Worm (Caenorhabditis elegans) whole organism, L3 larva: ENCODE results near the gene srz-13.

Source experiments
- R02D3.7 ChIP-seq: fragments of 150-350 bp; optimal IDR thresholded peaks from 2 replicates; lab custom pipeline; 2014; ENCODE audit warnings: missing biosample characterization, missing genetic modification characterization
- ZK546.5 ChIP-seq: sonication (generic microtip); optimal IDR thresholded peaks from 2 replicates; lab custom pipeline; 2017; ENCODE audit warnings: missing biosample characterization, missing genetic modification characterization
- ama-1 ChIP-seq: fragments of 150-350 bp; optimal IDR thresholded peaks from 2 replicates; lab custom pipeline; 2018
- ceh-16 ChIP-seq: sonication (generic microtip); optimal IDR thresholded peaks from 2 replicates; lab custom pipeline; 2017; ENCODE audit warnings: missing biosample characterization, missing genetic modification characterization
- ceh-28 ChIP-seq: fragments of 150-350 bp; optimal IDR thresholded peaks from 2 replicates; lab custom pipeline; 2014; ENCODE audit warnings: missing biosample characterization, missing genetic modification reagents, missing genetic modification characterization
- ceh-82 ChIP-seq: fragments of 150-350 bp; optimal IDR thresholded peaks from 2 replicates; lab custom pipeline; 2014; ENCODE audit warnings: missing biosample characterization, missing genetic modification characterization
- ceh-9 ChIP-seq: sonication (generic microtip); optimal IDR thresholded peaks from 2 replicates; lab custom pipeline; 2018; ENCODE audit warnings: missing biosample characterization, missing genetic modification characterization
- daf-12 ChIP-seq: fragments of 150-350 bp; optimal IDR thresholded peaks from 2 replicates; lab custom pipeline; 2014; ENCODE audit warnings: missing biosample characterization, missing genetic modification reagents, missing genetic modification characterization
- egl-5 ChIP-seq: fragments of 150-350 bp; optimal IDR thresholded peaks from 2 replicates; lab custom pipeline; 2017; ENCODE audit warnings: missing biosample characterization, missing genetic modification reagents, missing genetic modification characterization, inconsistent platforms
- elt-1 ChIP-seq: fragments of 150-350 bp; optimal IDR thresholded peaks from 2 replicates; lab custom pipeline; 2014; ENCODE audit warnings: missing biosample characterization, missing genetic modification characterization
- elt-2 ChIP-seq: sonication (generic microtip); optimal IDR thresholded peaks from 2 replicates; lab custom pipeline; 2016; ENCODE audit warnings: missing genetic modification reagents, mild to moderate bottlenecking, missing genetic modification characterization, missing compliant biosample characterization
- elt-3 ChIP-seq, 3 experiments: fragments of 150-350 bp in 1 of 3; sonication (generic microtip) in 2 of 3; optimal IDR thresholded peaks; 2 replicates in 2 of 3; 4 replicates in 1 of 3; lab custom pipeline; 2014 to 2017; ENCODE audit warnings: missing biosample characterization in 3 of 3, missing genetic modification characterization in 3 of 3
- eor-1 ChIP-seq, 2 experiments: fragments of 150-350 bp; optimal IDR thresholded peaks; 2 replicates each; lab custom pipeline; 2014 to 2018; ENCODE audit warnings: missing biosample characterization in 2 of 2, missing genetic modification characterization in 2 of 2
- fkh-10 ChIP-seq: sonication (generic microtip); optimal IDR thresholded peaks from 2 replicates; lab custom pipeline; 2017; ENCODE audit warnings: missing biosample characterization, missing genetic modification reagents, missing genetic modification characterization
- fkh-2 ChIP-seq: fragments of 150-350 bp; optimal IDR thresholded peaks from 2 replicates; lab custom pipeline; 2014; ENCODE audit warnings: missing biosample characterization, missing genetic modification reagents, missing genetic modification characterization
- fos-1 ChIP-seq: fragments of 150-350 bp; optimal IDR thresholded peaks from 2 replicates; lab custom pipeline; 2014; ENCODE audit warnings: missing biosample characterization, missing genetic modification characterization
- hmg-11 ChIP-seq: sonication (generic microtip); optimal IDR thresholded peaks from 2 replicates; lab custom pipeline; 2016; ENCODE audit warnings: missing genetic modification characterization, missing compliant biosample characterization
- jun-1 ChIP-seq: fragments of 150-350 bp; optimal IDR thresholded peaks from 2 replicates; lab custom pipeline; 2014; ENCODE audit warnings: missing biosample characterization, missing genetic modification reagents, missing genetic modification characterization
- lin-15B ChIP-seq: fragments of 150-350 bp; optimal IDR thresholded peaks from 2 replicates; lab custom pipeline; 2014; ENCODE audit warnings: missing biosample characterization, missing genetic modification characterization
- lin-39 ChIP-seq: fragments of 150-350 bp; optimal IDR thresholded peaks from 2 replicates; lab custom pipeline; 2018; ENCODE audit warnings: missing biosample characterization, missing genetic modification reagents, missing genetic modification characterization
- lsy-12 ChIP-seq: sonication (generic microtip); optimal IDR thresholded peaks from 2 replicates; lab custom pipeline; 2016; ENCODE audit warnings: mild to moderate bottlenecking, missing genetic modification characterization, missing compliant biosample characterization
- mdl-1 ChIP-seq: fragments of 150-350 bp; optimal IDR thresholded peaks from 2 replicates; lab custom pipeline; 2014; ENCODE audit warnings: missing biosample characterization, missing genetic modification characterization
- mml-1 ChIP-seq: fragments of 150-350 bp; sonication (generic microtip); optimal IDR thresholded peaks from 3 replicates; lab custom pipeline; 2014; ENCODE audit warnings: missing biosample characterization, missing genetic modification characterization
- nfya-1 ChIP-seq: sonication (generic microtip); optimal IDR thresholded peaks from 2 replicates; lab custom pipeline; 2017; ENCODE audit warnings: missing genetic modification characterization, mild to moderate bottlenecking, missing compliant biosample characterization, antibody characterized with exemption, moderate library complexity; ENCODE audit not compliant: insufficient read depth
- nhr-11 ChIP-seq: fragments of 150-350 bp; optimal IDR thresholded peaks from 2 replicates; lab custom pipeline; 2014; ENCODE audit warnings: missing biosample characterization, missing genetic modification characterization
- nhr-12 ChIP-seq: fragments of 150-350 bp; optimal IDR thresholded peaks from 2 replicates; lab custom pipeline; 2014; ENCODE audit warnings: missing biosample characterization, missing genetic modification characterization
- nhr-23 ChIP-seq: fragments of 150-350 bp; optimal IDR thresholded peaks from 2 replicates; lab custom pipeline; 2014; ENCODE audit warnings: missing biosample characterization, missing genetic modification reagents, missing genetic modification characterization
- nhr-237 ChIP-seq: fragments of 150-350 bp; optimal IDR thresholded peaks from 2 replicates; lab custom pipeline; 2014; ENCODE audit warnings: missing biosample characterization, missing genetic modification characterization
- nhr-25 ChIP-seq: sonication (generic microtip); optimal IDR thresholded peaks from 2 replicates; lab custom pipeline; 2017; ENCODE audit warnings: missing biosample characterization, missing genetic modification characterization
- nhr-28 ChIP-seq: fragments of 150-350 bp; optimal IDR thresholded peaks from 2 replicates; lab custom pipeline; 2014; ENCODE audit warnings: missing biosample characterization, missing genetic modification characterization
- nhr-43 ChIP-seq: sonication (generic microtip); optimal IDR thresholded peaks from 2 replicates; lab custom pipeline; 2016; ENCODE audit warnings: mild to moderate bottlenecking, missing genetic modification characterization, missing compliant biosample characterization; ENCODE audit not compliant: poor library complexity, severe bottlenecking
- nhr-67 ChIP-seq: fragments of 150-350 bp; optimal IDR thresholded peaks from 2 replicates; lab custom pipeline; 2014; ENCODE audit warnings: missing biosample characterization, missing genetic modification characterization
- pha-4 ChIP-seq: fragments of 150-350 bp; optimal IDR thresholded peaks from 2 replicates; lab custom pipeline; 2014; ENCODE audit warnings: missing biosample characterization, missing genetic modification reagents, missing genetic modification characterization
- pqm-1 ChIP-seq: fragments of 150-350 bp; optimal IDR thresholded peaks from 2 replicates; lab custom pipeline; 2017; ENCODE audit warnings: missing biosample characterization, missing genetic modification characterization, inconsistent platforms
- sea-2 ChIP-seq: fragments of 150-350 bp; sonication (generic microtip); optimal IDR thresholded peaks from 4 replicates; lab custom pipeline; 2014; ENCODE audit warnings: missing biosample characterization, missing genetic modification reagents, missing genetic modification characterization
- snpc-4 ChIP-seq: fragments of 150-350 bp; optimal IDR thresholded peaks from 2 replicates; lab custom pipeline; 2014; ENCODE audit warnings: missing biosample characterization, missing genetic modification characterization
- tbx-2 ChIP-seq: sonication (generic microtip); optimal IDR thresholded peaks from 2 replicates; lab custom pipeline; 2016; ENCODE audit warnings: mild to moderate bottlenecking, missing genetic modification characterization, missing compliant biosample characterization
- unc-62 ChIP-seq: fragments of 150-350 bp; sonication (generic microtip); optimal IDR thresholded peaks from 4 replicates; lab custom pipeline; 2014; ENCODE audit warnings: missing biosample characterization, missing genetic modification reagents, missing genetic modification characterization
- zag-1 ChIP-seq: fragments of 150-350 bp; optimal IDR thresholded peaks from 2 replicates; lab custom pipeline; 2014; ENCODE audit warnings: missing biosample characterization, missing genetic modification characterization
- ztf-11 ChIP-seq: fragments of 150-350 bp; optimal IDR thresholded peaks from 2 replicates; lab custom pipeline; 2014; ENCODE audit warnings: missing biosample characterization, missing genetic modification characterization
- ztf-4 ChIP-seq: fragments of 150-350 bp; optimal IDR thresholded peaks from 2 replicates; lab custom pipeline; 2014; ENCODE audit warnings: missing biosample characterization, missing genetic modification characterization

The srz-13 gene

DNA sequence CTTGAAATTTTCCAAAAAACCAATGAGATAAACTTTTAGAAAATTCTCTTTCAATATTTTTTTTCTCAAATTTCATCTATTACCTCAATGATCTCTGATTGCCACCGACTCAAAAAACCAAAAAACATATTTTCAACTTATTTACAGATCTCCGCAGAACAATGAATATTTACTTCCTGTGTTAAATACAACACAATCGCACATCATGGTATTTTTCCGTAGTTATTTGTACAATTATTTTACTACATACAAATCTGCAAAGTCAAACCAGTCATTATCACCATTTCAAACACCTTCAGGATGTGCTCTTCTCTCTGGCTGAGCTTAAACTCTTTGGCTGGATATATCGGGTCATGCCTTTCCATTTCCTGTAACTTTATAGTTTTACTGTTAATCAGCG, 16.3 kb upstream of the srz-13 start, which contains the start of gene str-108:
Gene str-108, plus strand, starts transcription at position 301 of the 400 bp plus-strand sequence.
- TF ChIP-seq pqm-1 (tag; lab: Kevin White, UChicago) (no peak), zag-1 (tag; lab: Kevin White, UChicago) (no peak), R02D3.7 (no peak), mml-1 (no peak), jun-1 (tag; lab: Kevin White, UChicago) (no peak), ama-1 (lab: Kevin White, UChicago) (no peak), nhr-12 (no peak), nhr-25 (no peak), ceh-28 (tag; lab: Kevin White, UChicago) (no peak), elt-1 (tag; lab: Kevin White, UChicago) (no peak), lin-39 (no peak), elt-3 (tag; optimal IDR thresholded peaks at IDR 0.05; lab: Kevin White, UChicago) (no peak), eor-1 (tag; optimal IDR thresholded peaks at IDR 0.05; lab: Kevin White, UChicago) (no peak), tbx-2 (no peak), lin-15B (tag; lab: Kevin White, UChicago) (no peak), nhr-67 (no peak), nhr-237 (tag; lab: Kevin White, UChicago) (no peak), fos-1 (tag; lab: Kevin White, UChicago) (no peak), egl-5 (tag; lab: Kevin White, UChicago) (no peak)

DNA sequence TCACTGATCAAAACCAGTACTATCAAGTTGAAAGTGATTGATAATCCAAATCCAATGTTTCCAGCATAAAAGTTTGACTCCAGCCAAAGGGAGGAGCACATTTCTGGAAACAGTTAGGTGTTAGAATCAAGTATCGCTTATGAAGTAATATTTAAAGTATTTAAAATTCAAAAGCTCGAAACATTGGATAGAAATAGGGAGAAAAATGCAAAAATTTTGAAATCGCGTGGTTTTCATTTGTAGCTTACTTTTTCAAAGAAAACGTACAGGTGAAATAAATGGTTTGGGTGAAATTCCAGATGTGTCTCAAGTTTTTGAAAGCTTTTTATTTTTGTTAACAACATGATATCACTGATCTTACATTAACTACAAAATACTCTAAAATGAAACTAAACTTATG, 13.2 kb upstream of the srz-13 start, which contains the start of gene str-111:
Gene str-111, minus strand, starts transcription at position 101 of the 400 bp plus-strand sequence.
- TF ChIP-seq nhr-67: no peak
- no peak for TF ChIP-seq snpc-4 (tag; lab: Kevin White, UChicago)
- TF ChIP-seq ztf-4 (tag; lab: Kevin White, UChicago): no peak
- no peak for TF ChIP-seq hmg-11 (tag; lab: Kevin White, UChicago)
- TF ChIP-seq elt-2 (tag; lab: Kevin White, UChicago): no peak
- no peak for TF ChIP-seq elt-3 (tag; optimal IDR thresholded peaks at IDR 0.05; lab: Kevin White, UChicago)

DNA sequence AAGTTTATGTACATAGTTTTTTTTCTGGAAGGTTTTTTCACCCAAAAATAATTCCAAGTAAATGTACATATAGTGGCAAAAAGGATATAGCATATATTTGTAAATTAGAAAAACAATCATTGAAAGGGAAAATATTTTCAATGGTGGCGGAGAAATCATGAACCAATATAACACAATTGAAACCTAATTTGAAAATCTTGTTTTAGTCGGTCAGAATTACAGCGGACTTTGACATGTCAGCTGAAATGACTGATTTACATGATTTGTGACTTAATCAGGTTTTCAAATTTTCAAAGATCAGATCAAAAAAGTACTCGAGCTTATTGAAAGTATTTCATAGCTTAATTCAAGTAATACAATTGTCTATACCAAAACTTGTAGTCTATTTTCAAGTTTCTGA, 10.5 kb upstream of the srz-13 start, which contains the start of gene K05D4.9:
Gene K05D4.9, minus strand, starts transcription at position 101 of the 400 bp plus-strand sequence.
- TF ChIP-seq lsy-12: no peak
- TF ChIP-seq ceh-28 (tag; lab: Kevin White, UChicago): no peak
- TF ChIP-seq mml-1: no peak
- TF ChIP-seq fkh-2 (tag; lab: Kevin White, UChicago): no peak
- TF ChIP-seq nhr-11 (tag; lab: Kevin White, UChicago): no peak
- TF ChIP-seq fkh-10 (GFP tag; lab: Kevin White, UChicago): no peak
- no peak for TF ChIP-seq ceh-16 (tag; lab: Kevin White, UChicago)
- no peak for TF ChIP-seq eor-1 (tag; optimal IDR thresholded peaks at IDR 0.05; lab: Kevin White, UChicago)
- no peak for TF ChIP-seq ama-1 (lab: Kevin White, UChicago)
- TF ChIP-seq ceh-9: no peak
- TF ChIP-seq nhr-28 (tag; lab: Kevin White, UChicago): no peak
- no peak for TF ChIP-seq mdl-1 (tag; lab: Kevin White, UChicago)
- no peak for TF ChIP-seq jun-1 (tag; lab: Kevin White, UChicago)
- no peak for TF ChIP-seq nhr-23 (tag; lab: Kevin White, UChicago)
- TF ChIP-seq unc-62: no peak

DNA sequence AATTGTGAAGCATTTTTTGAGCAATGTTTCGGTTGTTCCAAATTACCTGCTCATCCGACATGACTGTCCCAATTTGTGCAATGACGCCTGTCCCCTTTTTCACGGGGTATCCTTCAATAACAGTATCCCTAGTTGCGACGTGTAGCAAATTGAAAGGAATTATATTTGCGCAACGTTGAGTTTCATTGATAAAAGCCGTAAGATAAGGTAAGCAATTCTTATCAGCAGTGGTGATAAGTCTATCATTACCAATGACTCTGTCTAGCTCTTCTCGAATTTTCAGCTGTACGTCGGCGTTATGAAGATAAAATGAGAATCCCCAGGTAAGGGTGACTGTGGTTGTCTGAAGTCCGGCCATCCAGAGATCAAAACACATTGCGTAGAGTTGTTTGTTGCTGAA, 8.1 kb upstream of the srz-13 start:
- TF ChIP-seq elt-2 (tag; lab: Kevin White, UChicago) (peak; percentile 23), nhr-43 (no peak)

DNA sequence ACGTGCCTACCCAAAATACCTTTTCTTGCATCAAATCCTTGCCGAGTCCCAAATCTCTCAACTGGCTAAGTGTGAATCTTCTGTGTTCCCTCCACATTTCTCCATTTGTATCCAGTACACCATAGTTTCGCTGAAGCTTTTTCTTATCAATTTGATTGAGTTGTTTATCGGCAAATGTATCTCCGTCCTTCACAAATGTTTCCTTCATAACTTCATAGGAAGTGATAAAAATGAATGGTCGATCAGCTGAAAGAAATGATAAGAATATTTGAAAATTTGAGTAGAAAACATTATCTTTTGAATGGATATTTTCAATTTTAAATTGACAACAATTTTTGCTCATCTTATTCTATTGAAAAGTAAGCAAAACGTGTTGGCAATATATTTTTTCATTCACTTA, 7.0 kb upstream of the srz-13 start:
- TF ChIP-seq pqm-1 (tag; lab: Kevin White, UChicago) (peak; percentile 35), ceh-28 (tag; lab: Kevin White, UChicago) (no peak), elt-2 (tag; lab: Kevin White, UChicago) (peak; percentile 60)
- TF ChIP-seq, all 47 proteins: peak for 2

DNA sequence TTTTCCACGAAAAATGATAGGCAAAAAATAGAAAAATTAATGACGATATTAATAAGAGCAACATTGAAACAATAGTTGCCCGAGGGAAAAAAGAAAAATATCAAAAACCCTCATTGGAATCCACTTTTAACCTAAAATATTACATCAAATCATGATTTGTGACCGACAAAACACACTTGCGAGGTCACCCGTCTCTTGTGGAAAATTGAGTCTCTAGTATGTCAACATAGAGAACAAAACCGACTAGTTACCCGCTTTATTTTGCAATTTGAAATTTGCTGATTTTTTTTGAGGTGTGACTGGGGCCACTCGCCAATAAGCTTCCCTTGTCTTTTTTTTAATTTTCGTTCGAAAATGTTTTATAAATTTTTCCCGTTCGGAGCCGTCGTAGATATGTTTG, 6.5 kb upstream of the srz-13 start, which contains the start of gene cyp-33D1:
Gene cyp-33D1, minus strand, starts transcription at position 101 of the 400 bp plus-strand sequence.
- TF ChIP-seq ztf-4 (tag; lab: Kevin White, UChicago): no peak
- TF ChIP-seq nhr-28 (tag; lab: Kevin White, UChicago): no peak
- TF ChIP-seq lin-39: no peak
- TF ChIP-seq nhr-11 (tag; lab: Kevin White, UChicago): no peak
- no peak for TF ChIP-seq daf-12 (tag; lab: Kevin White, UChicago)
- no peak for TF ChIP-seq ceh-82 (tag; lab: Kevin White, UChicago)
- TF ChIP-seq mdl-1 (tag; lab: Kevin White, UChicago): no peak
- no peak for TF ChIP-seq sea-2 (GFP tag; lab: Kevin White, UChicago)
- TF ChIP-seq ztf-11 (tag; lab: Kevin White, UChicago): no peak
- TF ChIP-seq fkh-10 (GFP tag; lab: Kevin White, UChicago): no peak
- no peak for TF ChIP-seq zag-1 (tag; lab: Kevin White, UChicago)
- no peak for TF ChIP-seq ZK546.5 (tag; lab: Kevin White, UChicago)
- TF ChIP-seq elt-1 (tag; lab: Kevin White, UChicago): no peak
- no peak for TF ChIP-seq pha-4 (tag; lab: Kevin White, UChicago)
- no peak for TF ChIP-seq nfya-1
